Worm (Caenorhabditis elegans) whole organism, L3 larva: Measurements from ENCODE around the gene let-653.

Source experiments
- egl-27 ChIP-seq: sonication (generic microtip); optimal IDR thresholded peaks from 4 replicates; lab custom pipeline; 2017; ENCODE audit warnings: missing biosample characterization, missing genetic modification reagents, missing genetic modification characterization
- fos-1 ChIP-seq: fragments of 150-350 bp; optimal IDR thresholded peaks from 2 replicates; lab custom pipeline; 2014; ENCODE audit warnings: missing biosample characterization, missing genetic modification characterization
- lsy-12 ChIP-seq: sonication (generic microtip); optimal IDR thresholded peaks from 2 replicates; lab custom pipeline; 2016; ENCODE audit warnings: mild to moderate bottlenecking, missing genetic modification characterization, missing compliant biosample characterization
- mdl-1 ChIP-seq: fragments of 150-350 bp; optimal IDR thresholded peaks from 2 replicates; lab custom pipeline; 2014; ENCODE audit warnings: missing biosample characterization, missing genetic modification characterization
- nhr-23 ChIP-seq: fragments of 150-350 bp; optimal IDR thresholded peaks from 2 replicates; lab custom pipeline; 2014; ENCODE audit warnings: missing biosample characterization, missing genetic modification reagents, missing genetic modification characterization
- nhr-77 ChIP-seq: fragments of 150-350 bp; optimal IDR thresholded peaks from 2 replicates; lab custom pipeline; 2014; ENCODE audit warnings: missing biosample characterization, missing genetic modification characterization
- pqm-1 ChIP-seq: fragments of 150-350 bp; optimal IDR thresholded peaks from 2 replicates; lab custom pipeline; 2017; ENCODE audit warnings: missing biosample characterization, missing genetic modification characterization, inconsistent platforms
- snpc-4 ChIP-seq: fragments of 150-350 bp; optimal IDR thresholded peaks from 2 replicates; lab custom pipeline; 2014; ENCODE audit warnings: missing biosample characterization, missing genetic modification characterization
- tbx-2 ChIP-seq: sonication (generic microtip); optimal IDR thresholded peaks from 2 replicates; lab custom pipeline; 2016; ENCODE audit warnings: mild to moderate bottlenecking, missing genetic modification characterization, missing compliant biosample characterization
- unc-39 ChIP-seq: sonication (generic microtip); optimal IDR thresholded peaks from 4 replicates; lab custom pipeline; 2017; ENCODE audit warnings: missing biosample characterization, missing genetic modification characterization
- ztf-11 ChIP-seq: fragments of 150-350 bp; optimal IDR thresholded peaks from 2 replicates; lab custom pipeline; 2014; ENCODE audit warnings: missing biosample characterization, missing genetic modification characterization

- TF ChIP-seq tbx-2 (tag; lab: Kevin White, UChicago): no peak
- TF ChIP-seq pqm-1 (tag; lab: Kevin White, UChicago): peak; percentile 25
- no peak for TF ChIP-seq mdl-1 (tag; lab: Kevin White, UChicago)
- TF ChIP-seq fos-1 (tag; lab: Kevin White, UChicago): no peak
- TF ChIP-seq nhr-23: no peak
- TF ChIP-seq unc-39 (tag; lab: Kevin White, UChicago): no peak
- TF ChIP-seq ztf-11 (tag; lab: Kevin White, UChicago): no peak
- TF ChIP-seq lsy-12 (tag; lab: Kevin White, UChicago): no peak
- no peak for TF ChIP-seq nhr-77 (tag; lab: Kevin White, UChicago)
- TF ChIP-seq snpc-4: no peak
- no peak for TF ChIP-seq egl-27
These were observed 28.0 kb downstream of the let-653 start for ce11 chrIV:11913295-11913940.
